Fruit fly (Drosophila melanogaster): Measurements from ENCODE around the gene CG6431.

Gene CG6431

dm6 chr2L:10704425-10704824 lies 19.6 kb upstream of the CG6431 start:
- TF ChIP-seq Dfd (GFP tag; optimal IDR thresholded peaks at IDR 0.05): no peak
- no peak for TF ChIP-seq Hr78 (GFP tag; optimal IDR thresholded peaks at IDR 0.05)
- TF ChIP-seq psq (GFP tag; optimal IDR thresholded peaks at IDR 0.05): no peak
- no peak for TF ChIP-seq dsf (GFP tag; optimal IDR thresholded peaks at IDR 0.05; ENCODE audit: borderline replicate concordance)
- no peak for TF ChIP-seq Dif (GFP tag; optimal IDR thresholded peaks at IDR 0.05; ENCODE audit: partially characterized antibody)
- no peak for TF ChIP-seq br (GFP tag; optimal IDR thresholded peaks at IDR 0.05)
- no peak for TF ChIP-seq Rel (GFP tag; optimal IDR thresholded peaks at IDR 0.05)
- no peak for TF ChIP-seq Rel (tag; optimal IDR thresholded peaks at IDR 0.05)
- TF ChIP-seq HLH106 (tag; optimal IDR thresholded peaks at IDR 0.05): no peak
- TF ChIP-seq Vsx2 (GFP tag; optimal IDR thresholded peaks at IDR 0.05; ENCODE audit: partially characterized antibody): no peak
- TF ChIP-seq sage (GFP tag; optimal IDR thresholded peaks at IDR 0.05): no peak
- no peak for TF ChIP-seq pan (optimal IDR thresholded peaks at IDR 0.05)
- TF ChIP-seq Hr83 (GFP tag; optimal IDR thresholded peaks at IDR 0.05; ENCODE audit: poor library complexity, severe bottlenecking): no peak
- no peak for TF ChIP-seq CrebA (GFP tag; optimal IDR thresholded peaks at IDR 0.05; ENCODE audit: borderline replicate concordance)
- no peak for TF ChIP-seq Jra (GFP tag; optimal IDR thresholded peaks at IDR 0.05)

- TF ChIP-seq lola (GFP tag; optimal IDR thresholded peaks at IDR 0.05) (no peak), jim (GFP tag; optimal IDR thresholded peaks at IDR 0.05) (no peak), OdsH (GFP tag; optimal IDR thresholded peaks at IDR 0.05) (no peak), usp (GFP tag; optimal IDR thresholded peaks at IDR 0.05) (no peak), GATAd (GFP tag; optimal IDR thresholded peaks at IDR 0.05) (no peak), woc (GFP tag; optimal IDR thresholded peaks at IDR 0.05) (no peak), HLH106 (tag; optimal IDR thresholded peaks at IDR 0.05) (no peak), Hr83 (GFP tag; optimal IDR thresholded peaks at IDR 0.05; ENCODE audit: poor library complexity, severe bottlenecking) (no peak), fru (GFP tag; optimal IDR thresholded peaks at IDR 0.05) (no peak), Rel (GFP tag; optimal IDR thresholded peaks at IDR 0.05) (no peak), Rel (tag; optimal IDR thresholded peaks at IDR 0.05) (no peak), Hnf4 (GFP tag; optimal IDR thresholded peaks at IDR 0.05) (no peak), CG9705 (GFP tag; optimal IDR thresholded peaks at IDR 0.05) (no peak), brk (GFP tag; optimal IDR thresholded peaks at IDR 0.05) (no peak), foxo (GFP tag; optimal IDR thresholded peaks at IDR 0.05) (no peak), tai (GFP tag; optimal IDR thresholded peaks at IDR 0.05) (no peak)
Observed at dm6 chr2L:10706267-10706666, 17.7 kb upstream of the CG6431 start.

dm6 chr2L:10708089-10708488 lies 15.9 kb upstream of the CG6431 start:
- no peak for TF ChIP-seq sage (GFP tag; optimal IDR thresholded peaks at IDR 0.05)
- TF ChIP-seq CG32264 (GFP tag; optimal IDR thresholded peaks at IDR 0.05): no peak
- TF ChIP-seq Dfd (GFP tag; optimal IDR thresholded peaks at IDR 0.05): peak; percentile 83

dm6 chr2L:10709353-10709752 lies 14.7 kb upstream of the CG6431 start, which contains the start of gene Lip2:
Gene Lip2, minus strand, starts transcription at chr2L:10709453.
- TF ChIP-seq Hr83 (GFP tag; optimal IDR thresholded peaks at IDR 0.05; ENCODE audit: poor library complexity, severe bottlenecking): no peak

dm6 chr2L:10711221-10711620 lies 12.8 kb upstream of the CG6431 start:
- no peak for TF ChIP-seq dmrt93B (GFP tag; optimal IDR thresholded peaks at IDR 0.05)
- TF ChIP-seq woc (GFP tag; optimal IDR thresholded peaks at IDR 0.05): no peak
- TF ChIP-seq GATAd (GFP tag; optimal IDR thresholded peaks at IDR 0.05): no peak
- TF ChIP-seq OdsH (GFP tag; optimal IDR thresholded peaks at IDR 0.05): no peak
- TF ChIP-seq dl (GFP tag; optimal IDR thresholded peaks at IDR 0.05; ENCODE audit: insufficient read depth in 1 of 2, partially characterized antibody in 2 of 2): no peak
- no peak for TF ChIP-seq brk (GFP tag; optimal IDR thresholded peaks at IDR 0.05)
- no peak for TF ChIP-seq Sp1 (GFP tag; optimal IDR thresholded peaks at IDR 0.05)
- no peak for TF ChIP-seq N (GFP tag; optimal IDR thresholded peaks at IDR 0.05)
